Worm (Caenorhabditis elegans) whole organism, L1 larva: ENCODE data around the gene Y116A8C.465.

Source experiments
- C04F5.9 ChIP-seq: sonication (generic microtip); optimal IDR thresholded peaks from 2 replicates; lab custom pipeline; 2016; ENCODE audit warnings: missing genetic modification characterization, missing compliant biosample characterization
- Y116A8C.19 ChIP-seq: sonication (generic microtip); optimal IDR thresholded peaks from 2 replicates; lab custom pipeline; 2016; ENCODE audit warnings: missing compliant biosample characterization, missing genetic modification characterization, borderline replicate concordance
- alr-1 ChIP-seq: fragments of 200-800 bp; sonication (Bioruptor generic); optimal IDR thresholded peaks from 2 replicates; lab custom pipeline; 2018; ENCODE audit warnings: borderline replicate concordance, mild to moderate bottlenecking, missing genetic modification characterization, missing compliant biosample characterization
- aly-2 ChIP-seq: fragments of 150-350 bp; optimal IDR thresholded peaks from 2 replicates; lab custom pipeline; 2014; ENCODE audit warnings: missing biosample characterization, missing genetic modification characterization
- ama-1 ChIP-seq: fragments of 150-350 bp; optimal IDR thresholded peaks from 2 replicates; lab custom pipeline; 2014
- ceh-63 ChIP-seq: fragments of 200-800 bp; sonication (Bioruptor generic); optimal IDR thresholded peaks from 2 replicates; lab custom pipeline; 2018; ENCODE audit warnings: mild to moderate bottlenecking, missing genetic modification characterization, missing compliant biosample characterization
- ceh-8 ChIP-seq: fragments of 200-800 bp; sonication (Bioruptor generic); optimal IDR thresholded peaks from 2 replicates; lab custom pipeline; 2018; ENCODE audit warnings: mild to moderate bottlenecking, missing genetic modification characterization, moderate library complexity, missing compliant biosample characterization
- ceh-88 ChIP-seq: fragments of 200-800 bp; sonication (Bioruptor generic); IDR thresholded peaks from 2 replicates; pipeline ENCODE4 v1.3.6; 2022; ENCODE audit warnings: missing genetic modification characterization, missing compliant biosample characterization
- ceh-90 ChIP-seq: sonication (generic microtip); optimal IDR thresholded peaks from 2 replicates; lab custom pipeline; 2016; ENCODE audit warnings: missing genetic modification characterization, missing compliant biosample characterization
- ces-1 ChIP-seq: fragments of 150-350 bp; optimal IDR thresholded peaks from 2 replicates; lab custom pipeline; 2014; ENCODE audit warnings: missing biosample characterization, missing genetic modification reagents, missing genetic modification characterization
- dpl-1 ChIP-seq, 3 experiments: fragments of 150-350 bp in 2 of 3; sonication (generic microtip) in 1 of 3; optimal IDR thresholded peaks; 2 replicates each; lab custom pipeline; 2014 to 2017; ENCODE audit warnings: missing biosample characterization in 3 of 3, missing genetic modification characterization in 3 of 3, missing genetic modification reagents in 3 of 3
- dsc-1 ChIP-seq: sonication (generic microtip); optimal IDR thresholded peaks from 2 replicates; lab custom pipeline; 2016; ENCODE audit warnings: mild to moderate bottlenecking, missing genetic modification characterization, missing compliant biosample characterization
- efl-1 ChIP-seq, 4 experiments: fragments of 150-350 bp; optimal IDR thresholded peaks in 3 of 4; peaks in 1 of 4; 1 replicate in 1 of 4; 2 replicates in 3 of 4; lab custom pipeline; 2014; ENCODE audit warnings: missing biosample characterization in 2 of 4, missing genetic modification characterization in 2 of 4, missing genetic modification reagents in 2 of 4
- egl-13 ChIP-seq: sonication (generic microtip); optimal IDR thresholded peaks from 2 replicates; lab custom pipeline; 2016; ENCODE audit warnings: missing genotype, missing genetic modification reagents, missing genetic modification characterization, missing compliant biosample characterization
- egl-27 ChIP-seq, 2 experiments: fragments of 150-350 bp in 1 of 2; sonication (generic microtip); optimal IDR thresholded peaks; 3 replicates each; lab custom pipeline; 2017 to 2018; ENCODE audit warnings: missing biosample characterization in 2 of 2, missing genetic modification characterization in 2 of 2, missing genetic modification reagents in 2 of 2
- elt-2 ChIP-seq: sonication (generic microtip); optimal IDR thresholded peaks from 2 replicates; lab custom pipeline; 2016; ENCODE audit warnings: missing genetic modification characterization, mild to moderate bottlenecking, inconsistent platforms, missing compliant biosample characterization, missing genetic modification reagents
- elt-3 ChIP-seq, 6 experiments: fragments of 150-350 bp in 1 of 6; sonication (generic microtip); optimal IDR thresholded peaks; 2 replicates each; lab custom pipeline; 2017 to 2018; ENCODE audit warnings: missing biosample characterization in 6 of 6, missing genetic modification characterization in 6 of 6, inconsistent platforms in 1 of 6
- ets-5 ChIP-seq: fragments of 200-800 bp; sonication (Bioruptor generic); IDR thresholded peaks from 2 replicates; pipeline ENCODE4 v1.3.6; 2022; ENCODE audit warnings: missing genetic modification characterization, missing compliant biosample characterization
- fkh-8 ChIP-seq: sonication (generic microtip); optimal IDR thresholded peaks from 2 replicates; lab custom pipeline; 2016; ENCODE audit warnings: mild to moderate bottlenecking, missing genetic modification characterization, missing compliant biosample characterization
- isw-1 ChIP-seq: fragments of 200-800 bp; sonication (Bioruptor generic); IDR thresholded peaks from 2 replicates; pipeline ENCODE4 v1.3.6; 2022; ENCODE audit warnings: missing genetic modification characterization, missing compliant biosample characterization
- lin-13 ChIP-seq: fragments of 150-350 bp; optimal IDR thresholded peaks from 2 replicates; lab custom pipeline; 2014; ENCODE audit warnings: missing biosample characterization, missing genetic modification reagents, missing genetic modification characterization
- lin-14 ChIP-seq: fragments of 200-800 bp; sonication (Bioruptor generic); optimal IDR thresholded peaks from 2 replicates; lab custom pipeline; 2018; ENCODE audit warnings: mild to moderate bottlenecking, missing genetic modification characterization, moderate library complexity, missing compliant biosample characterization
- lin-35 ChIP-seq, 2 experiments: fragments of 150-350 bp; optimal IDR thresholded peaks; 2 replicates each; lab custom pipeline; 2014; ENCODE audit warnings: missing biosample characterization in 2 of 2, missing genetic modification characterization in 2 of 2, missing genetic modification reagents in 2 of 2
- lin-39 ChIP-seq: fragments of 150-350 bp; optimal IDR thresholded peaks from 2 replicates; lab custom pipeline; 2014; ENCODE audit warnings: missing biosample characterization, missing genetic modification reagents, missing genetic modification characterization
- lir-3 ChIP-seq: sonication (generic microtip); optimal IDR thresholded peaks from 2 replicates; lab custom pipeline; 2016; ENCODE audit warnings: mild to moderate bottlenecking, missing genetic modification characterization, moderate library complexity, missing compliant biosample characterization; ENCODE audit not compliant: poor library complexity
- lsy-2 ChIP-seq, 2 experiments: fragments of 150-350 bp; optimal IDR thresholded peaks; 2 replicates each; lab custom pipeline; 2014; ENCODE audit warnings: missing biosample characterization in 2 of 2, missing genetic modification characterization in 2 of 2
- mab-9 ChIP-seq: fragments of 200-800 bp; sonication (Bioruptor generic); IDR thresholded peaks from 2 replicates; pipeline ENCODE4 v1.3.6; 2022; ENCODE audit warnings: missing genetic modification reagents, missing genetic modification characterization, missing compliant biosample characterization
- nhr-12 ChIP-seq: sonication (generic microtip); optimal IDR thresholded peaks from 2 replicates; lab custom pipeline; 2017; ENCODE audit warnings: missing biosample characterization, missing genetic modification characterization
- nhr-19 ChIP-seq: fragments of 200-800 bp; sonication (Bioruptor generic); conservative IDR thresholded peaks from 2 replicates; pipeline ENCODE4 v1.3.6; 2022; ENCODE audit warnings: missing genetic modification characterization, missing compliant biosample characterization
- nhr-20 ChIP-seq: sonication (generic microtip); optimal IDR thresholded peaks from 2 replicates; lab custom pipeline; 2016; ENCODE audit warnings: mild to moderate bottlenecking, missing genetic modification characterization, missing compliant biosample characterization
- nhr-237 ChIP-seq: fragments of 150-350 bp; optimal IDR thresholded peaks from 2 replicates; lab custom pipeline; 2014; ENCODE audit warnings: missing biosample characterization, missing genetic modification characterization
- nhr-71 ChIP-seq: sonication (generic microtip); optimal IDR thresholded peaks from 2 replicates; lab custom pipeline; 2016; ENCODE audit warnings: mild to moderate bottlenecking, missing genetic modification characterization, moderate library complexity, missing compliant biosample characterization
- nhr-84 ChIP-seq: sonication (generic microtip); optimal IDR thresholded peaks from 2 replicates; lab custom pipeline; 2017; ENCODE audit warnings: missing biosample characterization, missing genetic modification characterization
- nhr-90 ChIP-seq: sonication (generic microtip); optimal IDR thresholded peaks from 2 replicates; lab custom pipeline; 2016; ENCODE audit warnings: mild to moderate bottlenecking, missing genetic modification characterization, missing compliant biosample characterization; ENCODE audit not compliant: poor library complexity
- pax-3 ChIP-seq: fragments of 200-800 bp; sonication (Bioruptor generic); optimal IDR thresholded peaks from 2 replicates; lab custom pipeline; 2018; ENCODE audit warnings: mild to moderate bottlenecking, missing genetic modification characterization, moderate library complexity, missing compliant biosample characterization
- skn-1 ChIP-seq: fragments of 150-350 bp; optimal IDR thresholded peaks from 2 replicates; lab custom pipeline; 2014; ENCODE audit warnings: missing biosample characterization, missing genetic modification characterization
- snpc-4 ChIP-seq: fragments of 150-350 bp; optimal IDR thresholded peaks from 2 replicates; lab custom pipeline; 2014; ENCODE audit warnings: missing biosample characterization, missing genetic modification characterization
- snu-23 ChIP-seq: sonication (generic microtip); optimal IDR thresholded peaks from 2 replicates; lab custom pipeline; 2016; ENCODE audit warnings: missing genetic modification characterization, missing compliant biosample characterization
- sox-4 ChIP-seq: sonication (generic microtip); optimal IDR thresholded peaks from 2 replicates; lab custom pipeline; 2016; ENCODE audit warnings: missing genetic modification characterization, missing compliant biosample characterization
- swsn-7 ChIP-seq: sonication (generic microtip); optimal IDR thresholded peaks from 2 replicates; lab custom pipeline; 2016; ENCODE audit warnings: missing genetic modification characterization, missing compliant biosample characterization
- tbx-2 ChIP-seq: sonication (generic microtip); optimal IDR thresholded peaks from 2 replicates; lab custom pipeline; 2016; ENCODE audit warnings: missing genetic modification characterization, missing compliant biosample characterization
- tlp-1 ChIP-seq: fragments of 150-350 bp; optimal IDR thresholded peaks from 2 replicates; lab custom pipeline; 2014; ENCODE audit warnings: missing biosample characterization, missing genetic modification characterization
- unc-30 ChIP-seq: sonication (generic microtip); optimal IDR thresholded peaks from 2 replicates; lab custom pipeline; 2017; ENCODE audit warnings: missing biosample characterization, missing genetic modification characterization
- unc-62 ChIP-seq: fragments of 150-350 bp; optimal IDR thresholded peaks from 2 replicates; lab custom pipeline; 2014; ENCODE audit warnings: missing biosample characterization, missing genetic modification reagents, missing genetic modification characterization
- unc-86 ChIP-seq: sonication (generic microtip); optimal IDR thresholded peaks from 2 replicates; lab custom pipeline; 2016; ENCODE audit warnings: missing genetic modification characterization, missing compliant biosample characterization
- unc-98 ChIP-seq: fragments of 200-800 bp; sonication (Bioruptor generic); IDR thresholded peaks from 2 replicates; pipeline ENCODE4 v1.3.6; 2022; ENCODE audit warnings: missing genetic modification characterization, missing compliant biosample characterization
- xbp-1 ChIP-seq: sonication (generic microtip); optimal IDR thresholded peaks from 2 replicates; lab custom pipeline; 2016; ENCODE audit warnings: missing genetic modification characterization, missing compliant biosample characterization
- zag-1 ChIP-seq: fragments of 150-350 bp; optimal IDR thresholded peaks from 2 replicates; lab custom pipeline; 2014; ENCODE audit warnings: missing biosample characterization, missing genetic modification characterization
- zip-4 ChIP-seq: fragments of 200-800 bp; sonication (Bioruptor generic); optimal IDR thresholded peaks from 2 replicates; lab custom pipeline; 2018; ENCODE audit warnings: mild to moderate bottlenecking, missing genetic modification characterization, moderate library complexity, missing compliant biosample characterization
- ztf-4 ChIP-seq: fragments of 150-350 bp; optimal IDR thresholded peaks from 2 replicates; lab custom pipeline; 2014; ENCODE audit warnings: missing biosample characterization, missing genetic modification characterization

Gene Y116A8C.465

ce11 chrIV:17078649-17079048, 13.6 kb downstream of the Y116A8C.465 start, which contains the start of gene Y116A8C.25:
Gene Y116A8C.25 (minus strand): TSS chrIV:17078749.
- no peak for TF ChIP-seq C04F5.9 (tag; lab: Kevin White, UChicago)
- no peak for TF ChIP-seq lin-14 (GFP tag; lab: Kevin White, UChicago)
- no peak for TF ChIP-seq unc-30
- no peak for TF ChIP-seq nhr-12
- TF ChIP-seq elt-3 (tag; optimal IDR thresholded peaks at IDR 0.05; lab: Kevin White, UChicago) = no peak
- TF ChIP-seq efl-1 (optimal IDR thresholded peaks at IDR 0.05; lab: Kevin White, UChicago) = no peak
- no peak for TF ChIP-seq efl-1 (GFP tag; optimal IDR thresholded peaks at IDR 0.05 in 1 of 2; lab: Kevin White, UChicago)
- TF ChIP-seq lir-3 (tag; lab: Kevin White, UChicago) = no peak
- TF ChIP-seq unc-62 (GFP tag; lab: Kevin White, UChicago) = no peak
- no peak for TF ChIP-seq ceh-88

ce11 chrIV:17084317-17084716, 19.3 kb downstream of the Y116A8C.465 start:
- TF ChIP-seq snpc-4 (no peak), lin-39 (tag; lab: Kevin White, UChicago) (no peak), ceh-63 (GFP tag; lab: Kevin White, UChicago) (no peak), unc-98 (no peak), tlp-1 (tag; lab: Kevin White, UChicago) (no peak), lin-13 (no peak), unc-30 (no peak), Y116A8C.19 (tag; lab: Kevin White, UChicago) (no peak), mab-9 (GFP tag; lab: Robert Waterston, UW) (no peak), sox-4 (tag; lab: Kevin White, UChicago) (no peak), egl-13 (tag; lab: Kevin White, UChicago) (no peak), nhr-237 (tag; lab: Kevin White, UChicago) (no peak), nhr-84 (tag; lab: Kevin White, UChicago) (no peak), dsc-1 (tag; lab: Kevin White, UChicago) (no peak), alr-1 (no peak), efl-1 (optimal IDR thresholded peaks at IDR 0.05; lab: Kevin White, UChicago) (peak; percentile 22 to 36), efl-1 (GFP tag; optimal IDR thresholded peaks at IDR 0.05 in 1 of 2; lab: Kevin White, UChicago) (peak; percentile 33 to 92), elt-2 (tag; lab: Kevin White, UChicago) (no peak), aly-2 (tag; lab: Kevin White, UChicago) (no peak), tbx-2 (tag; lab: Kevin White, UChicago) (no peak), pax-3 (tag; lab: Kevin White, UChicago) (peak; percentile 7), nhr-20 (tag; lab: Kevin White, UChicago) (no peak), swsn-7 (tag; lab: Kevin White, UChicago) (peak; percentile 5), lin-35 (GFP tag; optimal IDR thresholded peaks at IDR 0.05; lab: Kevin White, UChicago) (peak; percentile 5 to 25), nhr-19 (peak; percentile 31), unc-86 (tag; lab: Kevin White, UChicago) (no peak), lsy-2 (tag; optimal IDR thresholded peaks at IDR 0.05; lab: Kevin White, UChicago) (peak in 1 of 2 experiments; percentile 22), xbp-1 (peak; percentile 12), fkh-8 (peak; percentile 6), zip-4 (no peak), isw-1 (GFP tag; lab: Robert Waterston, UW) (no peak), nhr-90 (tag; lab: Kevin White, UChicago) (no peak), ztf-4 (no peak), ceh-90 (tag; lab: Kevin White, UChicago) (no peak), nhr-71 (tag; lab: Kevin White, UChicago) (peak; percentile 35), C04F5.9 (tag; lab: Kevin White, UChicago) (no peak), dpl-1 (GFP tag; optimal IDR thresholded peaks at IDR 0.05; lab: Kevin White, UChicago) (peak in 2 of 3 experiments; percentile 20 to 30), ama-1 (lab: Kevin White, UChicago) (no peak), ces-1 (GFP tag; lab: Kevin White, UChicago) (no peak), ets-5 (GFP tag; lab: Robert Waterston, UW) (no peak), skn-1 (no peak), egl-27 (tag; optimal IDR thresholded peaks at IDR 0.05; lab: Kevin White, UChicago) (no peak), snu-23 (GFP tag; lab: Kevin White, UChicago) (peak; percentile 44), ceh-8 (GFP tag; lab: Kevin White, UChicago) (no peak), zag-1 (tag; lab: Kevin White, UChicago) (no peak), elt-3 (tag; optimal IDR thresholded peaks at IDR 0.05; lab: Kevin White, UChicago) (no peak), lir-3 (tag; lab: Kevin White, UChicago) (no peak)
